Worm (Caenorhabditis elegans) whole organism, L1 larva: Measurements from ENCODE around the gene F22H10.11.
A peak's percentile ranks its signal among the peaks of the same experiment; 100 is the strongest.

Experiments
- elt-3 ChIP-seq, 6 experiments: fragments of 150-350 bp in 1 of 6; sonication (generic microtip); optimal IDR thresholded peaks; 2 replicates each; lab custom pipeline; 2017 to 2018; ENCODE audit warnings: missing biosample characterization in 6 of 6, missing genetic modification characterization in 6 of 6, inconsistent platforms in 1 of 6
- fkh-10 ChIP-seq: sonication (generic microtip); optimal IDR thresholded peaks from 2 replicates; lab custom pipeline; 2017; ENCODE audit warnings: missing biosample characterization, missing genetic modification reagents, missing genetic modification characterization
- irx-1 ChIP-seq: sonication (generic microtip); optimal IDR thresholded peaks from 2 replicates; lab custom pipeline; 2016; ENCODE audit warnings: missing genetic modification characterization, missing compliant biosample characterization
- jun-1 ChIP-seq: fragments of 150-350 bp; optimal IDR thresholded peaks from 2 replicates; lab custom pipeline; 2014; ENCODE audit warnings: missing biosample characterization, missing genetic modification reagents, missing genetic modification characterization
- nhr-19 ChIP-seq: fragments of 200-800 bp; sonication (Bioruptor generic); conservative IDR thresholded peaks from 2 replicates; pipeline ENCODE4 v1.3.6; 2022; ENCODE audit warnings: missing genetic modification characterization, missing compliant biosample characterization
- nhr-20 ChIP-seq: sonication (generic microtip); optimal IDR thresholded peaks from 2 replicates; lab custom pipeline; 2016; ENCODE audit warnings: mild to moderate bottlenecking, missing genetic modification characterization, missing compliant biosample characterization
- nhr-237 ChIP-seq: fragments of 150-350 bp; optimal IDR thresholded peaks from 2 replicates; lab custom pipeline; 2014; ENCODE audit warnings: missing biosample characterization, missing genetic modification characterization
- nhr-85 ChIP-seq: sonication (generic microtip); peaks from one replicate; lab custom pipeline; 2016; ENCODE audit warnings: missing genetic modification characterization, inconsistent platforms, missing compliant biosample characterization
- pax-3 ChIP-seq: fragments of 200-800 bp; sonication (Bioruptor generic); optimal IDR thresholded peaks from 2 replicates; lab custom pipeline; 2018; ENCODE audit warnings: mild to moderate bottlenecking, missing genetic modification characterization, moderate library complexity, missing compliant biosample characterization
- skn-1 ChIP-seq: fragments of 150-350 bp; optimal IDR thresholded peaks from 2 replicates; lab custom pipeline; 2014; ENCODE audit warnings: missing biosample characterization, missing genetic modification characterization
- snpc-4 ChIP-seq: fragments of 150-350 bp; optimal IDR thresholded peaks from 2 replicates; lab custom pipeline; 2014; ENCODE audit warnings: missing biosample characterization, missing genetic modification characterization
- tlp-1 ChIP-seq: fragments of 150-350 bp; optimal IDR thresholded peaks from 2 replicates; lab custom pipeline; 2014; ENCODE audit warnings: missing biosample characterization, missing genetic modification characterization
- ztf-11 ChIP-seq, 2 experiments: sonication (generic microtip); optimal IDR thresholded peaks; 2 replicates each; lab custom pipeline; 2016 to 2017; ENCODE audit warnings: missing genetic modification characterization in 2 of 2, missing biosample characterization in 1 of 2, missing compliant biosample characterization in 1 of 2

DNA sequence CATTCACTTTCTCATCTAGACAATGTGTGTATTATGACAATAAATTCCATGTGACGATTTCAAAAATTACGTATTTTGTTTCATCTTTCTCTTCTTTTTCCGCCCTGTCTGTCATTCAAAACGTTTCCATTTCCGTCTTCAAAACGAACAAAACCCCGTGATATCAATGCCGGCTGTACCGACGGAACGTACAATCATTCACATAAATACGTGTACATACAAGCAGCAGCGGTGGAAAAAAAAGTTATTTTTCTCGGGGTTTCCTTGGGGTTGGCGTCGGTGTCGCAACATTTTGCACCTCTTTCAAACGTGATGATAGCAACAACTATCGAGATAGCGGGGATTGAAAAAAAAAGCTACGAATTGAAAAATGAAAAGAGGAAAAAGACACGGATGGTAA is 37.1 kb upstream of the F22H10.11 start:
- TF ChIP-seq skn-1 (tag; lab: Kevin White, UChicago) (no peak), snpc-4 (no peak), jun-1 (tag; lab: Kevin White, UChicago) (no peak), elt-3 (tag; optimal IDR thresholded peaks at IDR 0.05; lab: Kevin White, UChicago) (peak in 2 of 6 experiments; percentile 28 to 74), tlp-1 (tag; lab: Kevin White, UChicago) (no peak), nhr-85 (tag; lab: Kevin White, UChicago) (peak; percentile 69), irx-1 (tag; lab: Kevin White, UChicago) (no peak), fkh-10 (GFP tag; lab: Kevin White, UChicago) (no peak), ztf-11 (tag; optimal IDR thresholded peaks at IDR 0.05; lab: Kevin White, UChicago) (no peak), nhr-20 (tag; lab: Kevin White, UChicago) (peak; percentile 49), nhr-19 (GFP tag; lab: Robert Waterston, UW) (no peak), nhr-237 (tag; lab: Kevin White, UChicago) (no peak), pax-3 (tag; lab: Kevin White, UChicago) (no peak)
